Fruit fly (Drosophila melanogaster) Kc167 (cell line): Measurements from ENCODE around the gene CG13300.

Experiments
- Myc ChIP-seq: fragments of >200 bp; optimal IDR thresholded peaks from 2 replicates; lab custom pipeline; 2017; ENCODE audit warnings: missing external identifiers
- Sin3A ChIP-seq: fragments of >200 bp; optimal IDR thresholded peaks from 2 replicates; lab custom pipeline; 2018; ENCODE audit warnings: missing external identifiers
- h ChIP-seq: fragments of >200 bp; optimal IDR thresholded peaks from 3 replicates; lab custom pipeline; 2018; ENCODE audit warnings: missing external identifiers
- insv ChIP-seq: fragments of >200 bp; optimal IDR thresholded peaks from 3 replicates; lab custom pipeline; 2018; ENCODE audit warnings: missing external identifiers
- psq ChIP-seq: fragments of >200 bp; optimal IDR thresholded peaks from 2 replicates; lab custom pipeline; 2017; ENCODE audit warnings: missing external identifiers
- ttk ChIP-seq: sonication (Bioruptor generic); optimal IDR thresholded peaks from 2 replicates; lab custom pipeline; 2017; ENCODE audit warnings: missing external identifiers

The CG13300 gene

DNA sequence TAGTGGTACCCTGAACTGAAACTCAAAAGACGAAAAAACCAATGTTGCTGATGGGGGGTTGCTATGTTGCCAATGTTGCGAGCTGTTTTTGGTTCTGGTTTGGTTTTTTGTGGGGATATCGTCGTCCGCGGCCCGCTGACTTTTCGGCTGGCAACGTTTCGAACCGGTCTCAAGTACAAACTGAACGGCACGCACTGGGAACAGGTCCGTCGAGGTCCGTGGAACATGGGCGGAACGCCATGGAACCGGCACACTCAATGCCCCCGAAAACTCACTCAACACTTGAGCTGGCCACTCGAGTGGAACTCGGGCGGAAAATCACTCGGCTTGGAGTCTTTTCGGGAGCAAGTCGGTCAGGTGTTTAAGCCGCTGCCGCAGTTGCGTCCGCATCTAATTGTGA lies at the start of gene CG13300:
TSS of gene CG13300 (minus strand) at position 159 of the 400 bp plus-strand sequence.
- TF ChIP-seq Sin3A (lab: Kevin White, UChicago): no peak
- TF ChIP-seq insv (lab: Kevin White, UChicago): no peak
- TF ChIP-seq psq (lab: Kevin White, UChicago): no peak
- no peak for TF ChIP-seq Myc (lab: Kevin White, UChicago)
- no peak for TF ChIP-seq ttk
- no peak for TF ChIP-seq h (lab: Kevin White, UChicago)

DNA sequence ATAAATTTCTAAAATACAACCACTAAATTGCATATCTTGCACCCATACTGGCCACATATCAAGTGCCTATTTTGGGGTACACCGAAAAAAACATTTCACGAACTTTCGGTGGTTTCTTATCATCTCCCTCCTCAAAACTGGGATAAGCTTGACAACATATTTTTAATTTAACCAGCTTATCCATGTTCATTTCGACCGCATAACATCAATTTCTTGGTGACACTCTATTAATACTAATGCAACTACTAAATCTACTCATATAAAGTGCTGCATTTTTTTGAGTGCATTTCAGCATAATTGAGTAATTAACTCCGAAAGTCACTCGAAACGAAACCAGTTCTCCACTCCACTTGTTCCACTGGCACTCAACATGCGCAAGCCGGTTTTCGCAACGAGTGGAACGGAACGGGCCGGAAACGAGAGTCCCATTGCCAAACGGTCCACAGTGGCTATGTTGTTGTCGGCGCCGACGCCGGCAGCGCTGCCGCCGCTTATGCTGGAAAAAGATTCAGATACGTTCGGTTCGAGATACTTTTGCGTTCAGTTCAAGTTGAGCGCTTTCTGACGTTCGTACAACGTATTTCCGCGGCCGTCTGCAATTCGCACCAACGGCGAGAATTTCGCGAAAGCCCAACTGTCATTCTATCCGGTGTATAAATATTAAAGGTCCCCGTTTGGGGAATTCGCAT lies 48.0 kb upstream of the CG13300 start, which contains the start of gene CG42747:
TSS of gene CG42747 (plus strand) at position 529 of the 689 bp plus-strand sequence.
- TF ChIP-seq Myc (lab: Kevin White, UChicago) (no peak), h (lab: Kevin White, UChicago) (no peak), insv (lab: Kevin White, UChicago) (no peak), ttk (no peak), psq (lab: Kevin White, UChicago) (no peak), Sin3A (lab: Kevin White, UChicago) (no peak)

- TF ChIP-seq Myc (lab: Kevin White, UChicago): no peak
- TF ChIP-seq insv (lab: Kevin White, UChicago): no peak
- no peak for TF ChIP-seq h (lab: Kevin White, UChicago)
- TF ChIP-seq Sin3A (lab: Kevin White, UChicago): no peak
- TF ChIP-seq ttk: no peak
- no peak for TF ChIP-seq psq (lab: Kevin White, UChicago)
Observed at dm6 chr3L:6397835-6398234, 45.6 kb upstream of the CG13300 start.

- no peak for TF ChIP-seq ttk
- no peak for TF ChIP-seq insv (lab: Kevin White, UChicago)
- no peak for TF ChIP-seq h (lab: Kevin White, UChicago)
- TF ChIP-seq Myc (lab: Kevin White, UChicago): no peak
- TF ChIP-seq Sin3A (lab: Kevin White, UChicago): no peak
- no peak for TF ChIP-seq psq (lab: Kevin White, UChicago)
Observed at dm6 chr3L:6395907-6396306, 43.7 kb upstream of the CG13300 start.

dm6 chr3L:6392443-6392842 lies 40.3 kb upstream of the CG13300 start:
- no peak for TF ChIP-seq h (lab: Kevin White, UChicago)
- no peak for TF ChIP-seq Sin3A (lab: Kevin White, UChicago)
- no peak for TF ChIP-seq insv (lab: Kevin White, UChicago)
- TF ChIP-seq psq (lab: Kevin White, UChicago): no peak
- no peak for TF ChIP-seq Myc (lab: Kevin White, UChicago)
- TF ChIP-seq ttk: no peak

DNA sequence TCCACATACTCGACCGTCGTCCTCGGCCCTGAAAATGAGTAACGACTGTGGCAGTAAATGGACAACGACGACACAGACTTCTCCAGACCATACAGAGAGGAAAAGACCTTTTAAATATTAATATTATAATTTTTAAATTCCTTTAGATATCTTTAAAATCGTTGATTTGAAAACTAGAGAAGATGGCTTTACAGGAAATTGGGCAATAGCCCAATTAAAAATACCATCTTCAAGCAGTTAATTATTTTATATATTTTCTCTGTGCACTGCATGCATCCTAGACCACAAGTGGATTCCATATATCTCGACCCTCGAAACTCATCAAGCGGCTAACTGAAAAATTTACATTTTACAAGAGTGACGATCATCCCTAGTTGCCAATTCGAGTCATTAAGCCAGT lies 39.2 kb upstream of the CG13300 start:
- TF ChIP-seq Myc (lab: Kevin White, UChicago): no peak

DNA sequence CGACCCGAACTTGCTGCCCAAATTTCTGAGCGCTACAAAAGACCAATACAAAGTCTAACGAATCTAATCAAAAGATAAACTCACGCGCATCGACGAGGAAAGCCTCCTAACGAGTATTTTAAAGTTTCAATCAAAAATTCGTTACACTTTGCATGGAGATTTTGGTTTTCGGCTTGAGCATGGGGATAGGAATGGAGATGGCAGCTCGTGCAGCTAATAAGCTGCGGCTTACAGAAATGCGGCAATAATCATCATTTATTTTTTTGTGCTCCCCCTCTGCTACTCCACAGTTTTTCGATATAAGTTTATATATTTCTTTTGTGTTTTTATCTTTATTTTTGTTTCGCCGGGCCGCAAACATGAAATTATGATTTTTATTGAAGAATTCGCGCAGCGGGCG lies 35.6 kb upstream of the CG13300 start:
- TF ChIP-seq insv (lab: Kevin White, UChicago): no peak
- no peak for TF ChIP-seq Myc (lab: Kevin White, UChicago)
- TF ChIP-seq h (lab: Kevin White, UChicago): no peak
- TF ChIP-seq Sin3A (lab: Kevin White, UChicago): no peak
- no peak for TF ChIP-seq psq (lab: Kevin White, UChicago)
- TF ChIP-seq ttk: no peak

DNA sequence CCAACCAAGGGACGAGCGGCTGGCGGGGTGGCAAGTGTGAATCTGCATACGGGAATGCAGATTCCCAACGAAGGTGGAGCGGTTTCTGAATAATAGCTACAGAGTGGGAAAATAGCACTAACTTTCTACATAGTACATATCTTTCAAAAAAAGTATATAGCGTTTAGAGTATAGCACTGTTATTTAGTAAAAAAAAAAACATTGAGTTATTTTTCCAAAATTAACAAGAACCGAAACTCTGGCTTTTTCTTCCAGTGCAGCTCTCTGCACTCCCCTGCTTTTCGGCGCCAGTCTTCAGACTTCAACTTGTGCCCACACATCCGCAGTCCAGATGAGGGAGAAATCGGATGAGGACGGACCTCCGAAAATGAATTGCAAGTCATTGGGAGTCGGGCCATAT lies 19.2 kb upstream of the CG13300 start:
- no peak for TF ChIP-seq insv (lab: Kevin White, UChicago)
- TF ChIP-seq psq (lab: Kevin White, UChicago): no peak
- TF ChIP-seq ttk: no peak
- TF ChIP-seq Myc (lab: Kevin White, UChicago): no peak
- TF ChIP-seq Sin3A (lab: Kevin White, UChicago): no peak
- TF ChIP-seq h (lab: Kevin White, UChicago): no peak

dm6 chr3L:6369638-6370195 lies 17.5 kb upstream of the CG13300 start:
- no peak for TF ChIP-seq h (lab: Kevin White, UChicago)
- TF ChIP-seq Myc (lab: Kevin White, UChicago): no peak
- TF ChIP-seq ttk: no peak
- no peak for TF ChIP-seq insv (lab: Kevin White, UChicago)
- no peak for TF ChIP-seq Sin3A (lab: Kevin White, UChicago)
- TF ChIP-seq psq (lab: Kevin White, UChicago): no peak

DNA sequence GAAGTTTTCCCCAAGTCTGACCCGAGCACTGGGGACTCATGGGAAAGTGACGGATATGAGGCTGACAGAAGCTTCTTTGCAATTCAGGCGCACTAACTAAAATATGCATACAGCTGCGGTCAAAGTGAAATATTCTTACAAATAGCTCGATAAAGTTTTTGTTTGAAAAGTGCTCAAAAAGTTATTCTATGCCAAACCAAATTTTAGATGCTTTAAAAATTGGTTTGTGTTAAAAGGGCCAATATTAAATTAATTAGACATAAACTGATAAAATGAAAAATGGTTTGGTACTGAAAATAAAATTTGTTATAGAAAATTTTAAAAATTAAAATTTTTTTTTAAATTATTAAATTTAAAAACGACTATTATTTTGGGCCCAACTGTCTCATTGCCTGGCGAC lies 14.4 kb upstream of the CG13300 start:
- TF ChIP-seq insv (lab: Kevin White, UChicago): no peak
- TF ChIP-seq ttk: no peak
- no peak for TF ChIP-seq Myc (lab: Kevin White, UChicago)
- TF ChIP-seq h (lab: Kevin White, UChicago): no peak
- TF ChIP-seq psq (lab: Kevin White, UChicago): no peak
- no peak for TF ChIP-seq Sin3A (lab: Kevin White, UChicago)

dm6 chr3L:6364217-6364616 lies 12.0 kb upstream of the CG13300 start:
- TF ChIP-seq ttk (no peak), Sin3A (lab: Kevin White, UChicago) (no peak), insv (lab: Kevin White, UChicago) (no peak), psq (lab: Kevin White, UChicago) (no peak), Myc (lab: Kevin White, UChicago) (no peak), h (lab: Kevin White, UChicago) (no peak)

DNA sequence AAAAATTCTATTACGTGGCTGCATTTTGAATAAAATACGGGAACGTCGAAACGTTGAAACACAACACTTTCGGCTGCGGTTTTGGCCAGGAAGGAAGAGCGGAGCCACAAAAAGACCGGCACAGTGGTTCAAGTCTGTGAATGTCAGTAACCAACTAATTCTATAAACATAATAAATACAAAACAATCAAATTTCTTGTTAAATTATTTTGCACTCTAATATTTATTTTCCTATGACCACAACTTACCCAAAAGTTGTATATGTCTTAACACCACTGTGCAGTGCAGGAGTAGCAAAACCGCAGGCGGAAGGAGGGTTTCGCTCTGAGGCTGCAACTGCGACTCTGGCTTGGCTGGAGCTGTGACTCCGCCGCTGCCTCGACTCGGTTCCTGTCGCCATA lies 11.4 kb upstream of the CG13300 start:
- no peak for TF ChIP-seq ttk
- no peak for TF ChIP-seq Myc (lab: Kevin White, UChicago)
- TF ChIP-seq psq (lab: Kevin White, UChicago): no peak
- TF ChIP-seq h (lab: Kevin White, UChicago): no peak
- TF ChIP-seq insv (lab: Kevin White, UChicago): no peak
- no peak for TF ChIP-seq Sin3A (lab: Kevin White, UChicago)
